Worm (Caenorhabditis elegans) whole organism, young adult: Measurements from ENCODE around the gene H43I07.1.

Source experiments
- B0019.2 ChIP-seq: fragments of 200-800 bp; sonication (Bioruptor generic); conservative IDR thresholded peaks from 2 replicates; pipeline ENCODE4 v1.3.6; 2022; ENCODE audit warnings: missing genetic modification reagents, missing genetic modification characterization, missing compliant biosample characterization
- C17E4.6 ChIP-seq: fragments of 200-800 bp; sonication (Bioruptor generic); IDR thresholded peaks from 2 replicates; pipeline ENCODE4 v1.3.6; 2022; ENCODE audit warnings: missing genetic modification reagents, missing genetic modification characterization, missing compliant biosample characterization
- F23B12.7 ChIP-seq: sonication (generic microtip); optimal IDR thresholded peaks from 2 replicates; lab custom pipeline; 2017; ENCODE audit warnings: missing genetic modification characterization, mild to moderate bottlenecking, missing compliant biosample characterization, antibody characterized with exemption, moderate library complexity; ENCODE audit not compliant: insufficient read depth
- F33H1.4 ChIP-seq: fragments of 200-800 bp; sonication (Bioruptor generic); IDR thresholded peaks from 2 replicates; pipeline ENCODE4 v1.3.6; 2022; ENCODE audit warnings: missing genetic modification reagents, missing genetic modification characterization, missing compliant biosample characterization
- F37B4.10 ChIP-seq: fragments of 200-800 bp; sonication (Bioruptor generic); IDR thresholded peaks from 2 replicates; pipeline ENCODE4 v1.3.6; 2022; ENCODE audit warnings: missing genetic modification characterization, missing compliant biosample characterization
- F39B2.1 ChIP-seq: fragments of 200-800 bp; sonication (Bioruptor generic); IDR thresholded peaks from 2 replicates; pipeline ENCODE4 v1.3.6; 2022; ENCODE audit warnings: missing genetic modification reagents, missing genetic modification characterization, missing compliant biosample characterization
- F55B11.4 ChIP-seq: sonication (generic microtip); optimal IDR thresholded peaks from 2 replicates; lab custom pipeline; 2016; ENCODE audit warnings: missing compliant biosample characterization, missing genetic modification characterization, borderline replicate concordance; ENCODE audit not compliant: insufficient read depth
- K11D2.4 ChIP-seq: fragments of 200-800 bp; sonication (Bioruptor generic); IDR thresholded peaks from 2 replicates; pipeline ENCODE4 v1.3.6; 2022; ENCODE audit warnings: missing genetic modification reagents, missing genetic modification characterization, missing compliant biosample characterization
- Y53F4B.3 ChIP-seq: fragments of 200-800 bp; sonication (Bioruptor generic); IDR thresholded peaks from 2 replicates; pipeline ENCODE4 v1.3.6; 2022; ENCODE audit warnings: missing genetic modification reagents, missing genetic modification characterization, missing compliant biosample characterization
- Y95B8A.8 ChIP-seq: fragments of 200-800 bp; sonication (Bioruptor generic); IDR thresholded peaks from 2 replicates; pipeline ENCODE4 v1.3.6; 2022; ENCODE audit warnings: missing genetic modification reagents, missing genetic modification characterization, missing compliant biosample characterization
- akir-1 ChIP-seq: fragments of 200-800 bp; sonication (Bioruptor generic); optimal IDR thresholded peaks from 2 replicates; lab custom pipeline; 2018; ENCODE audit warnings: mild to moderate bottlenecking, missing genetic modification characterization, moderate library complexity, missing compliant biosample characterization
- attf-3 ChIP-seq: fragments of 200-800 bp; sonication (Bioruptor generic); conservative IDR thresholded peaks from 2 replicates; pipeline ENCODE4 v1.3.6; 2022; ENCODE audit warnings: missing genetic modification reagents, missing genetic modification characterization, missing compliant biosample characterization
- ccch-3 ChIP-seq: fragments of 200-800 bp; sonication (Bioruptor generic); optimal IDR thresholded peaks from 2 replicates; lab custom pipeline; 2018; ENCODE audit warnings: mild to moderate bottlenecking, missing genetic modification characterization, missing compliant biosample characterization
- cebp-1 ChIP-seq, 2 experiments: fragments of 200-800 bp in 1 of 2; sonication (Bioruptor generic) in 1 of 2; sonication (generic microtip) in 1 of 2; IDR thresholded peaks in 1 of 2; optimal IDR thresholded peaks in 1 of 2; 2 replicates each; pipeline versions ENCODE4 v1.3.6 to Lab custom; 2017 to 2022; ENCODE audit warnings: missing compliant biosample characterization in 2 of 2, missing genetic modification characterization in 2 of 2, mild to moderate bottlenecking in 1 of 2, missing genetic modification reagents in 1 of 2, moderate library complexity in 1 of 2
- cebp-2 ChIP-seq: fragments of 200-800 bp; sonication (Bioruptor generic); IDR thresholded peaks from 2 replicates; pipeline ENCODE4 v1.3.6; 2022; ENCODE audit warnings: missing genetic modification characterization, missing compliant biosample characterization
- ceh-100 ChIP-seq: fragments of 200-800 bp; sonication (Bioruptor generic); IDR thresholded peaks from 2 replicates; pipeline ENCODE4 v1.3.6; 2022; ENCODE audit warnings: missing genetic modification reagents, missing genetic modification characterization, missing compliant biosample characterization
- ceh-58 ChIP-seq: fragments of 200-800 bp; sonication (Bioruptor generic); IDR thresholded peaks from 2 replicates; pipeline ENCODE4 v1.3.6; 2022; ENCODE audit warnings: missing genetic modification characterization, missing compliant biosample characterization
- ceh-91 ChIP-seq: fragments of 200-800 bp; sonication (Bioruptor generic); IDR thresholded peaks from 2 replicates; pipeline ENCODE4 v1.3.6; 2022; ENCODE audit warnings: missing genetic modification reagents, missing genetic modification characterization, missing compliant biosample characterization
- dox-1 ChIP-seq: fragments of 200-800 bp; sonication (Bioruptor generic); IDR thresholded peaks from 2 replicates; pipeline ENCODE4 v1.3.6; 2022; ENCODE audit warnings: missing genetic modification reagents, missing genetic modification characterization, missing compliant biosample characterization
- dpl-1 ChIP-seq: fragments of 150-350 bp; optimal IDR thresholded peaks from 2 replicates; lab custom pipeline; 2014; ENCODE audit warnings: missing biosample characterization, missing genetic modification reagents, missing genetic modification characterization
- egl-44 ChIP-seq: fragments of 200-800 bp; sonication (Bioruptor generic); IDR thresholded peaks from 2 replicates; pipeline ENCODE4 v1.3.6; 2022; ENCODE audit warnings: missing genetic modification reagents, missing genetic modification characterization, missing compliant biosample characterization
- ekl-4 ChIP-seq: fragments of 200-800 bp; sonication (Bioruptor generic); IDR thresholded peaks from 2 replicates; pipeline ENCODE4 v1.3.6; 2022; ENCODE audit warnings: missing genetic modification reagents, missing genetic modification characterization, missing compliant biosample characterization
- him-1 ChIP-seq: sonication (generic microtip); optimal IDR thresholded peaks from 2 replicates; lab custom pipeline; 2016; ENCODE audit warnings: missing genotype, missing genetic modification reagents, missing genetic modification characterization, missing compliant biosample characterization
- hlh-26 ChIP-seq: fragments of 200-800 bp; sonication (Bioruptor generic); conservative IDR thresholded peaks from 2 replicates; pipeline ENCODE4 v1.3.6; 2022; ENCODE audit warnings: missing genetic modification reagents, missing genetic modification characterization, missing compliant biosample characterization
- hmg-1.2 ChIP-seq: fragments of 200-800 bp; sonication (Bioruptor generic); IDR thresholded peaks from 2 replicates; pipeline ENCODE4 v1.3.6; 2022; ENCODE audit warnings: missing genetic modification reagents, missing genetic modification characterization, missing compliant biosample characterization
- lin-35 ChIP-seq, 3 experiments: fragments of 150-350 bp in 2 of 3; sonication (generic microtip) in 1 of 3; optimal IDR thresholded peaks; 2 replicates each; lab custom pipeline; 2014 to 2018; ENCODE audit warnings: missing biosample characterization in 3 of 3, missing genetic modification characterization in 3 of 3, missing genetic modification reagents in 3 of 3
- lin-54 ChIP-seq: fragments of 200-800 bp; sonication (Bioruptor generic); optimal IDR thresholded peaks from 2 replicates; lab custom pipeline; 2018; ENCODE audit warnings: mild to moderate bottlenecking, missing genetic modification characterization, missing compliant biosample characterization
- madf-10 ChIP-seq: sonication (generic microtip); optimal IDR thresholded peaks from 2 replicates; lab custom pipeline; 2016; ENCODE audit warnings: mild to moderate bottlenecking, missing genetic modification characterization, missing compliant biosample characterization
- madf-6 ChIP-seq: fragments of 200-800 bp; sonication (Bioruptor generic); IDR thresholded peaks from 2 replicates; pipeline ENCODE4 v1.3.6; 2022; ENCODE audit warnings: missing genetic modification reagents, missing genetic modification characterization, missing compliant biosample characterization
- mes-4 ChIP-seq: sonication (generic microtip); optimal IDR thresholded peaks from 2 replicates; lab custom pipeline; 2016; ENCODE audit warnings: missing genotype, missing genetic modification characterization, missing compliant biosample characterization
- nfya-2 ChIP-seq: fragments of 200-800 bp; sonication (Bioruptor generic); IDR thresholded peaks from 2 replicates; pipeline ENCODE4 v1.3.6; 2022; ENCODE audit warnings: missing genetic modification reagents, missing genetic modification characterization, missing compliant biosample characterization
- nfyb-1 ChIP-seq: fragments of 200-800 bp; sonication (Bioruptor generic); IDR thresholded peaks from 2 replicates; pipeline ENCODE4 v1.3.6; 2022; ENCODE audit warnings: missing genetic modification reagents, missing genetic modification characterization, missing compliant biosample characterization
- nhr-120 ChIP-seq: fragments of 200-800 bp; sonication (Bioruptor generic); IDR thresholded peaks from 2 replicates; pipeline ENCODE4 v1.3.6; 2022; ENCODE audit warnings: missing genetic modification characterization, missing compliant biosample characterization
- nhr-80 ChIP-seq: sonication (generic microtip); optimal IDR thresholded peaks from 2 replicates; lab custom pipeline; 2016; ENCODE audit warnings: missing genetic modification characterization, missing compliant biosample characterization
- nhr-90 ChIP-seq: sonication (generic microtip); optimal IDR thresholded peaks from 2 replicates; lab custom pipeline; 2016; ENCODE audit warnings: missing genotype, mild to moderate bottlenecking, missing genetic modification characterization, missing compliant biosample characterization
- pbrm-1 ChIP-seq: fragments of 200-800 bp; sonication (Bioruptor generic); IDR thresholded peaks from 2 replicates; pipeline ENCODE4 v1.3.6; 2022; ENCODE audit warnings: missing genetic modification reagents, missing genetic modification characterization, missing compliant biosample characterization
- pha-4 ChIP-seq: fragments of 150-350 bp; sonication (generic microtip); optimal IDR thresholded peaks from 2 replicates; lab custom pipeline; 2014; ENCODE audit warnings: missing biosample characterization, missing genetic modification reagents, missing genetic modification characterization
- sea-2 ChIP-seq: fragments of 200-800 bp; sonication (Bioruptor generic); IDR thresholded peaks from 2 replicates; pipeline ENCODE4 v1.3.6; 2022; ENCODE audit warnings: missing genetic modification characterization, missing compliant biosample characterization
- snpc-1.1 ChIP-seq: sonication (generic microtip); optimal IDR thresholded peaks from 2 replicates; lab custom pipeline; 2017; ENCODE audit warnings: missing genetic modification characterization, mild to moderate bottlenecking, missing compliant biosample characterization, antibody characterized with exemption, moderate library complexity, missing genotype, missing genetic modification reagents; ENCODE audit not compliant: insufficient read depth
- snpc-3.4 ChIP-seq: sonication (generic microtip); optimal IDR thresholded peaks from 2 replicates; lab custom pipeline; 2017; ENCODE audit warnings: missing genetic modification characterization, mild to moderate bottlenecking, missing compliant biosample characterization, antibody characterized with exemption, moderate library complexity, missing genotype, missing genetic modification reagents
- snpc-4 ChIP-seq, 5 experiments: fragments of 150-350 bp in 1 of 5; sonication (generic microtip) in 4 of 5; optimal IDR thresholded peaks; 2 replicates each; lab custom pipeline; 2014 to 2018; ENCODE audit warnings: missing genetic modification characterization in 5 of 5, missing biosample characterization in 3 of 5, antibody characterized with exemption in 2 of 5, mild to moderate bottlenecking in 2 of 5, missing compliant biosample characterization in 2 of 5, missing genotype in 2 of 5, moderate library complexity in 2 of 5, missing genetic modification reagents in 1 of 5
- sptf-2 ChIP-seq: fragments of 200-800 bp; sonication (Bioruptor generic); optimal IDR thresholded peaks from 2 replicates; lab custom pipeline; 2018; ENCODE audit warnings: mild to moderate bottlenecking, missing genetic modification characterization, missing compliant biosample characterization
- tlf-1 ChIP-seq: fragments of 200-800 bp; sonication (Bioruptor generic); optimal IDR thresholded peaks from 2 replicates; lab custom pipeline; 2018; ENCODE audit warnings: mild to moderate bottlenecking, missing genetic modification characterization, missing compliant biosample characterization
- unc-130 ChIP-seq: sonication (generic microtip); optimal IDR thresholded peaks from 2 replicates; lab custom pipeline; 2016; ENCODE audit warnings: missing genetic modification reagents, missing genetic modification characterization, missing compliant biosample characterization
- ztf-6 ChIP-seq: fragments of 200-800 bp; sonication (Bioruptor generic); IDR thresholded peaks from 2 replicates; pipeline ENCODE4 v1.3.6; 2022; ENCODE audit warnings: missing genetic modification reagents, missing genetic modification characterization, missing compliant biosample characterization

Gene H43I07.1

ce11 chrV:4170138-4170537, 34.4 kb upstream of the H43I07.1 start, which contains the start of gene Y45G5AM.7:
TSS of gene Y45G5AM.7 (minus strand) at chrV:4170238.
- TF ChIP-seq nfya-2: no peak

ce11 chrV:4175624-4176023, 28.9 kb upstream of the H43I07.1 start, which contains the start of the genes coh-4 and pid-5:
TSS of gene coh-4 (minus strand) at chrV:4175640.
TSS of gene pid-5 (plus strand) at chrV:4175882.
- TF ChIP-seq snpc-3.4 (tag; lab: Kevin White, UChicago): peak; percentile 94
- peak; percentile 83 for TF ChIP-seq B0019.2 (GFP tag; lab: Robert Waterston, UW)
- TF ChIP-seq him-1: peak; percentile 5
- peak; percentile 99 for TF ChIP-seq F33H1.4 (GFP tag; lab: Robert Waterston, UW)
- peak; percentile 36 for TF ChIP-seq F23B12.7 (tag; lab: Kevin White, UChicago)
- TF ChIP-seq tlf-1 (GFP tag; lab: Kevin White, UChicago): peak; percentile 75
- TF ChIP-seq cebp-2 (GFP tag; lab: Robert Waterston, UW): no peak
- no peak for TF ChIP-seq egl-44
- TF ChIP-seq ceh-58 (GFP tag; lab: Robert Waterston, UW): no peak
- TF ChIP-seq ceh-100 (GFP tag; lab: Robert Waterston, UW): peak; percentile 61
- peak; percentile 90 for TF ChIP-seq lin-54
- TF ChIP-seq unc-130: peak; percentile 84
- TF ChIP-seq nhr-80: no peak
- peak; percentile 61; the same call in 1 of the 2 replicates for TF ChIP-seq C17E4.6 (GFP tag; lab: Robert Waterston, UW)
- no peak for TF ChIP-seq ccch-3 (GFP tag; lab: Kevin White, UChicago)
- TF ChIP-seq F39B2.1: no peak
- peak; percentile 61 for TF ChIP-seq pbrm-1 (GFP tag; lab: Robert Waterston, UW)
- TF ChIP-seq dpl-1 (GFP tag; lab: Kevin White, UChicago): peak; percentile 92
- TF ChIP-seq F55B11.4: no peak
- no peak for TF ChIP-seq sea-2
- peak; percentile 44 for TF ChIP-seq hmg-1.2 (GFP tag; lab: Robert Waterston, UW)
- TF ChIP-seq F37B4.10 (GFP tag; lab: Robert Waterston, UW): no peak
- no peak for TF ChIP-seq mes-4 (tag; lab: Kevin White, UChicago)
- TF ChIP-seq dox-1 (GFP tag; lab: Robert Waterston, UW): peak; percentile 89
- TF ChIP-seq nhr-120 (GFP tag; lab: Robert Waterston, UW): no peak
- no peak for TF ChIP-seq sptf-2 (GFP tag; lab: Kevin White, UChicago)
- TF ChIP-seq attf-3: 0 out of 2 replicates have a peak, but pooled peaks have one; percentile 14
- TF ChIP-seq akir-1 (GFP tag; lab: Kevin White, UChicago): no peak
- TF ChIP-seq Y95B8A.8 (GFP tag; lab: Robert Waterston, UW): peak; percentile 87
- TF ChIP-seq nhr-90 (tag; lab: Kevin White, UChicago): no peak
- TF ChIP-seq nfyb-1: peak; percentile 63
- TF ChIP-seq Y53F4B.3 (GFP tag; lab: Robert Waterston, UW): no peak
- peak; percentile 61 for TF ChIP-seq ekl-4 (GFP tag; lab: Robert Waterston, UW)
- no peak for TF ChIP-seq hlh-26
- peak in 1 of 3 experiments; percentile 46 for TF ChIP-seq lin-35 (GFP tag; optimal IDR thresholded peaks at IDR 0.05; lab: Kevin White, UChicago)
- no peak for TF ChIP-seq madf-10 (tag; lab: Kevin White, UChicago)
- TF ChIP-seq cebp-1 (GFP tag; IDR thresholded peaks at IDR 0.05; lab: Robert Waterston, UW): no peak
- no peak for TF ChIP-seq cebp-1 (tag; optimal IDR thresholded peaks at IDR 0.05; lab: Kevin White, UChicago)
- TF ChIP-seq snpc-1.1 (tag; lab: Kevin White, UChicago): peak; percentile 58
- TF ChIP-seq pha-4: no peak
- no peak for TF ChIP-seq K11D2.4 (GFP tag; lab: Robert Waterston, UW)
- TF ChIP-seq snpc-4 (GFP tag; optimal IDR thresholded peaks at IDR 0.05; lab: Kevin White, UChicago): peak; percentile 44
- peak in 2 of 4 experiments; percentile 57 to 66 for TF ChIP-seq snpc-4 (tag; optimal IDR thresholded peaks at IDR 0.05; lab: Kevin White, UChicago)
- TF ChIP-seq ztf-6 (GFP tag; lab: Robert Waterston, UW): no peak
- TF ChIP-seq madf-6: peak; percentile 99
- peak; percentile 94 for TF ChIP-seq ceh-91
